Worm (Caenorhabditis elegans) whole organism, L3 larva: Measurements from ENCODE around the gene K07E3.4.
A peak's percentile ranks its signal among the peaks of the same experiment; 100 is the strongest.

ENCODE experiments used
- ZK546.5 ChIP-seq: sonication (generic microtip); optimal IDR thresholded peaks from 2 replicates; lab custom pipeline; 2017; ENCODE audit warnings: missing biosample characterization, missing genetic modification characterization
- aly-2 ChIP-seq: fragments of 150-350 bp; optimal IDR thresholded peaks from 2 replicates; lab custom pipeline; 2014; ENCODE audit warnings: missing biosample characterization, missing genetic modification characterization
- ama-1 ChIP-seq: fragments of 150-350 bp; optimal IDR thresholded peaks from 2 replicates; lab custom pipeline; 2018
- ceh-82 ChIP-seq: fragments of 150-350 bp; optimal IDR thresholded peaks from 2 replicates; lab custom pipeline; 2014; ENCODE audit warnings: missing biosample characterization, missing genetic modification characterization
- ceh-9 ChIP-seq: sonication (generic microtip); optimal IDR thresholded peaks from 2 replicates; lab custom pipeline; 2018; ENCODE audit warnings: missing biosample characterization, missing genetic modification characterization
- daf-12 ChIP-seq: fragments of 150-350 bp; optimal IDR thresholded peaks from 2 replicates; lab custom pipeline; 2014; ENCODE audit warnings: missing biosample characterization, missing genetic modification reagents, missing genetic modification characterization
- egl-5 ChIP-seq: fragments of 150-350 bp; optimal IDR thresholded peaks from 2 replicates; lab custom pipeline; 2017; ENCODE audit warnings: missing biosample characterization, missing genetic modification reagents, missing genetic modification characterization, inconsistent platforms
- elt-1 ChIP-seq: fragments of 150-350 bp; optimal IDR thresholded peaks from 2 replicates; lab custom pipeline; 2014; ENCODE audit warnings: missing biosample characterization, missing genetic modification characterization
- elt-2 ChIP-seq: sonication (generic microtip); optimal IDR thresholded peaks from 2 replicates; lab custom pipeline; 2016; ENCODE audit warnings: missing genetic modification reagents, mild to moderate bottlenecking, missing genetic modification characterization, missing compliant biosample characterization
- fkh-10 ChIP-seq: sonication (generic microtip); optimal IDR thresholded peaks from 2 replicates; lab custom pipeline; 2017; ENCODE audit warnings: missing biosample characterization, missing genetic modification reagents, missing genetic modification characterization
- fkh-2 ChIP-seq: fragments of 150-350 bp; optimal IDR thresholded peaks from 2 replicates; lab custom pipeline; 2014; ENCODE audit warnings: missing biosample characterization, missing genetic modification reagents, missing genetic modification characterization
- fos-1 ChIP-seq: fragments of 150-350 bp; optimal IDR thresholded peaks from 2 replicates; lab custom pipeline; 2014; ENCODE audit warnings: missing biosample characterization, missing genetic modification characterization
- hmg-11 ChIP-seq: sonication (generic microtip); optimal IDR thresholded peaks from 2 replicates; lab custom pipeline; 2016; ENCODE audit warnings: missing genetic modification characterization, missing compliant biosample characterization
- jun-1 ChIP-seq: fragments of 150-350 bp; optimal IDR thresholded peaks from 2 replicates; lab custom pipeline; 2014; ENCODE audit warnings: missing biosample characterization, missing genetic modification reagents, missing genetic modification characterization
- lin-15B ChIP-seq: fragments of 150-350 bp; optimal IDR thresholded peaks from 2 replicates; lab custom pipeline; 2014; ENCODE audit warnings: missing biosample characterization, missing genetic modification characterization
- lsy-12 ChIP-seq: sonication (generic microtip); optimal IDR thresholded peaks from 2 replicates; lab custom pipeline; 2016; ENCODE audit warnings: mild to moderate bottlenecking, missing genetic modification characterization, missing compliant biosample characterization
- mdl-1 ChIP-seq: fragments of 150-350 bp; optimal IDR thresholded peaks from 2 replicates; lab custom pipeline; 2014; ENCODE audit warnings: missing biosample characterization, missing genetic modification characterization
- mml-1 ChIP-seq: fragments of 150-350 bp; sonication (generic microtip); optimal IDR thresholded peaks from 3 replicates; lab custom pipeline; 2014; ENCODE audit warnings: missing biosample characterization, missing genetic modification characterization
- nhr-11 ChIP-seq: fragments of 150-350 bp; optimal IDR thresholded peaks from 2 replicates; lab custom pipeline; 2014; ENCODE audit warnings: missing biosample characterization, missing genetic modification characterization
- nhr-23 ChIP-seq: fragments of 150-350 bp; optimal IDR thresholded peaks from 2 replicates; lab custom pipeline; 2014; ENCODE audit warnings: missing biosample characterization, missing genetic modification reagents, missing genetic modification characterization
- nhr-237 ChIP-seq: fragments of 150-350 bp; optimal IDR thresholded peaks from 2 replicates; lab custom pipeline; 2014; ENCODE audit warnings: missing biosample characterization, missing genetic modification characterization
- nhr-43 ChIP-seq: sonication (generic microtip); optimal IDR thresholded peaks from 2 replicates; lab custom pipeline; 2016; ENCODE audit warnings: mild to moderate bottlenecking, missing genetic modification characterization, missing compliant biosample characterization; ENCODE audit not compliant: poor library complexity, severe bottlenecking
- nhr-67 ChIP-seq: fragments of 150-350 bp; optimal IDR thresholded peaks from 2 replicates; lab custom pipeline; 2014; ENCODE audit warnings: missing biosample characterization, missing genetic modification characterization
- nhr-76 ChIP-seq: fragments of 150-350 bp; sonication (generic microtip); optimal IDR thresholded peaks from 5 replicates; lab custom pipeline; 2014; ENCODE audit warnings: missing biosample characterization, missing genetic modification characterization
- nhr-77 ChIP-seq: fragments of 150-350 bp; optimal IDR thresholded peaks from 2 replicates; lab custom pipeline; 2014; ENCODE audit warnings: missing biosample characterization, missing genetic modification characterization
- pha-4 ChIP-seq: fragments of 150-350 bp; optimal IDR thresholded peaks from 2 replicates; lab custom pipeline; 2014; ENCODE audit warnings: missing biosample characterization, missing genetic modification reagents, missing genetic modification characterization
- pqm-1 ChIP-seq: fragments of 150-350 bp; optimal IDR thresholded peaks from 2 replicates; lab custom pipeline; 2017; ENCODE audit warnings: missing biosample characterization, missing genetic modification characterization, inconsistent platforms
- snpc-4 ChIP-seq: fragments of 150-350 bp; optimal IDR thresholded peaks from 2 replicates; lab custom pipeline; 2014; ENCODE audit warnings: missing biosample characterization, missing genetic modification characterization
- tbx-2 ChIP-seq: sonication (generic microtip); optimal IDR thresholded peaks from 2 replicates; lab custom pipeline; 2016; ENCODE audit warnings: mild to moderate bottlenecking, missing genetic modification characterization, missing compliant biosample characterization
- unc-39 ChIP-seq: sonication (generic microtip); optimal IDR thresholded peaks from 4 replicates; lab custom pipeline; 2017; ENCODE audit warnings: missing biosample characterization, missing genetic modification characterization
- unc-62 ChIP-seq: fragments of 150-350 bp; sonication (generic microtip); optimal IDR thresholded peaks from 4 replicates; lab custom pipeline; 2014; ENCODE audit warnings: missing biosample characterization, missing genetic modification reagents, missing genetic modification characterization
- zag-1 ChIP-seq: fragments of 150-350 bp; optimal IDR thresholded peaks from 2 replicates; lab custom pipeline; 2014; ENCODE audit warnings: missing biosample characterization, missing genetic modification characterization
- ztf-11 ChIP-seq: fragments of 150-350 bp; optimal IDR thresholded peaks from 2 replicates; lab custom pipeline; 2014; ENCODE audit warnings: missing biosample characterization, missing genetic modification characterization
- ztf-4 ChIP-seq: fragments of 150-350 bp; optimal IDR thresholded peaks from 2 replicates; lab custom pipeline; 2014; ENCODE audit warnings: missing biosample characterization, missing genetic modification characterization

K07E3.4 gene

ce11 chrX:8084669-8085068 is 851 bp upstream of the K07E3.4 start:
- TF ChIP-seq ZK546.5 (tag; lab: Kevin White, UChicago) (no peak), hmg-11 (tag; lab: Kevin White, UChicago) (no peak), fos-1 (tag; lab: Kevin White, UChicago) (no peak), fkh-10 (GFP tag; lab: Kevin White, UChicago) (no peak), ama-1 (no peak), egl-5 (tag; lab: Kevin White, UChicago) (no peak), mml-1 (no peak)

DNA sequence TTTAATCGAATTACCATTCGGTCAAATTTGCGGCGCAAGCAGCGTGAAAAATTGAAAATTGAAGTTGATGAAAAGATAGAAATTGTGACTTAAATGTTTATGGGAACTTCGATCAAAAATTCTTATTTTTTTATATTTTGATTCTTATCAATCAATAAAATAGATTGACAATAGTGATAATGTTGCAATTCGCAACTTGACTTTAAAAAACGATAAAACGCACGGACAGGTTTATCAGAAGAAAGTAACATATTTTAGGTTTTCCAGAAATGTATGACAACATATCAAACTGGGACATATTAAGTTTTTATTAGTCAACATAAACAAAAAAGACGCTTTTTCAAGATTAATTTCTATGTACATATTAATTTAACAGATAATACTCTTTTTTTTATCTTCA is 488 bp downstream of the K07E3.4 start:
- TF ChIP-seq mml-1 (no peak), ztf-11 (tag; lab: Kevin White, UChicago) (no peak), ama-1 (no peak), daf-12 (no peak), elt-2 (peak; percentile 26), nhr-237 (tag; lab: Kevin White, UChicago) (no peak)
- TF ChIP-seq, all 47 proteins: peak for 1

ce11 chrX:8082703-8083102 is 1.1 kb downstream of the K07E3.4 start:
- TF ChIP-seq fkh-2 (tag; lab: Kevin White, UChicago) (no peak), nhr-43 (tag; lab: Kevin White, UChicago) (no peak), unc-39 (tag; lab: Kevin White, UChicago) (no peak), elt-2 (no peak), aly-2 (tag; lab: Kevin White, UChicago) (no peak), elt-1 (tag; lab: Kevin White, UChicago) (no peak), mml-1 (no peak), unc-62 (GFP tag; lab: Kevin White, UChicago) (no peak), jun-1 (tag; lab: Kevin White, UChicago) (no peak), lin-15B (tag; lab: Kevin White, UChicago) (no peak), pqm-1 (tag; lab: Kevin White, UChicago) (no peak), hmg-11 (tag; lab: Kevin White, UChicago) (no peak), lsy-12 (no peak), tbx-2 (no peak), nhr-11 (tag; lab: Kevin White, UChicago) (no peak), zag-1 (tag; lab: Kevin White, UChicago) (no peak), ztf-4 (tag; lab: Kevin White, UChicago) (no peak), nhr-67 (tag; lab: Kevin White, UChicago) (no peak), ceh-9 (tag; lab: Kevin White, UChicago) (no peak), snpc-4 (tag; lab: Kevin White, UChicago) (no peak)
- TF ChIP-seq, all 47 proteins: peak for 0

DNA sequence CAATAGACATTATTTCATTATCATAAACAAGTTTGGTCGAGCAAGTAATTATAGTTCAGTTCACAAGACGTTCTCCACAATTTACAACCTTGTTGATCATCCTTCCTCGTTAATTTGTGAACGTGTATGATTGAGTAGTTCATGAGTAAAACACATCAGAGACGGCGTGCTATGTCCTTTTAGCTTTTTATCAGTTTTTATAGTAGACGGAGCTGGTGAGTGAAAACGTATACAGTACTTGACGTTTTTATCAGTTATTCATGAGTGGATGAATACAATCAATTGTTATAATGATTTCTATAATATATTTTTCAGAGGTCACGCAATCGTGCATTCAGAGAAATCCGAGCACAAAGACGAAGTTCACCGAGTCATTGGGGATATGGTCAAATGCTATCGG is 4.9 kb downstream of the K07E3.4 start:
- TF ChIP-seq fkh-10 (GFP tag; lab: Kevin White, UChicago) (no peak), ceh-82 (no peak), elt-2 (peak; percentile 54), nhr-23 (no peak), tbx-2 (no peak), pqm-1 (tag; lab: Kevin White, UChicago) (peak; percentile 71), nhr-77 (tag; lab: Kevin White, UChicago) (no peak), pha-4 (tag; lab: Kevin White, UChicago) (peak; percentile 2)

DNA sequence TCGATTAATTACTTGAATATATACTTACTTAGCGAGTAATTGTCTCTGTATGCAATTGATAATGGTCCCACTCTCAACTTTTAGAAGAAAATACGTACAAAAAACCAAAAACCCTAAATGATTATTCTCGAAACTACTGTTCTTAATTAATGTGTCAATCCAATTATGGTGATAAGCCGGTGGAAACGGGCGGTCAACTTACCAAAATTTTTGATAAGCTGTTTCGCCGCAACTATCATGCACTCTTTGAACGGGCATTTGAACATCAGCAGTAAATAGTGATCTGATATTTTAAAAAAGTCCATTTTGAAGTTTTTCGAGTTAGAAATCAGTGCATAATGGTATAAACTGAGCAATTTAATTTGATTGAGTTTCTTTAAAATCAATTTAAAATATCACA is 5.4 kb downstream of the K07E3.4 start:
- no peak for TF ChIP-seq nhr-76
- TF ChIP-seq elt-2: peak; percentile 65

- TF ChIP-seq mdl-1 (tag; lab: Kevin White, UChicago) (no peak), pqm-1 (tag; lab: Kevin White, UChicago) (peak; percentile 61), elt-2 (peak; percentile 33), snpc-4 (tag; lab: Kevin White, UChicago) (no peak)
Observed at ce11 chrX:8077748-8078147, 6.1 kb downstream of the K07E3.4 start, which contains the start of gene C46F2.1. Gene C46F2.1, plus strand, starts transcription at chrX:8078048.
